Fruit fly (Drosophila melanogaster) whole organism, wandering third instar larva: ENCODE results near the gene RpL34a.

Experiments used
- CG32264 ChIP-seq: fragments of 200-800 bp; sonication (Bioruptor generic); optimal IDR thresholded peaks from 2 replicates; lab custom pipeline; 2016; ENCODE audit warnings: missing biosample characterization, missing genetic modification characterization
- CG9705 ChIP-seq: fragments of 200-800 bp; sonication (Bioruptor generic); optimal IDR thresholded peaks from 2 replicates; lab custom pipeline; 2018; ENCODE audit warnings: missing biosample characterization, mild to moderate bottlenecking, missing genetic modification characterization
- CrebA ChIP-seq: fragments of 200-800 bp; sonication (Bioruptor generic); optimal IDR thresholded peaks from 2 replicates; lab custom pipeline; 2016; ENCODE audit warnings: missing biosample characterization, mild to moderate bottlenecking, missing genetic modification characterization, borderline replicate concordance
- Dfd ChIP-seq: fragments of >200 bp; optimal IDR thresholded peaks from 2 replicates; lab custom pipeline; 2017; ENCODE audit warnings: missing biosample characterization, missing genetic modification characterization
- Dif ChIP-seq: fragments of 200-275, 200-300 bp; sonication (Bioruptor generic); optimal IDR thresholded peaks from 2 replicates; lab custom pipeline; 2018; ENCODE audit warnings: missing biosample characterization, missing genetic modification characterization; ENCODE audit not compliant: partially characterized antibody
- GATAd ChIP-seq: sonication (Bioruptor generic); optimal IDR thresholded peaks from 2 replicates; lab custom pipeline; 2016; ENCODE audit warnings: missing biosample characterization, missing genetic modification characterization
- HLH106 ChIP-seq: fragments of 200-800 bp; optimal IDR thresholded peaks from 3 replicates; lab custom pipeline; 2019; ENCODE audit warnings: missing biosample characterization, mild to moderate bottlenecking, missing genetic modification characterization, moderate library complexity
- Hnf4 ChIP-seq: fragments of 200-800 bp; sonication (Bioruptor generic); optimal IDR thresholded peaks from 2 replicates; lab custom pipeline; 2016; ENCODE audit warnings: missing biosample characterization, mild to moderate bottlenecking, missing genetic modification characterization
- Hr78 ChIP-seq: fragments of >200 bp; optimal IDR thresholded peaks from 2 replicates; lab custom pipeline; 2017; ENCODE audit warnings: missing biosample characterization, missing genetic modification characterization
- Hr83 ChIP-seq: fragments of 200-300 bp; sonication (Bioruptor generic); optimal IDR thresholded peaks from 2 replicates; lab custom pipeline; 2016; ENCODE audit warnings: missing biosample characterization, mild to moderate bottlenecking, missing genetic modification characterization, moderate library complexity; ENCODE audit not compliant: poor library complexity, severe bottlenecking
- Jra ChIP-seq: sonication (Bioruptor generic); optimal IDR thresholded peaks from 2 replicates; lab custom pipeline; 2016; ENCODE audit warnings: missing biosample characterization, missing genetic modification characterization
- Myc ChIP-seq: fragments of >200 bp; optimal IDR thresholded peaks from 2 replicates; lab custom pipeline; 2017
- OdsH ChIP-seq: fragments of 200-800 bp; sonication (Bioruptor generic); optimal IDR thresholded peaks from 2 replicates; lab custom pipeline; 2016; ENCODE audit warnings: missing biosample characterization, mild to moderate bottlenecking, missing genetic modification characterization
- Rel ChIP-seq, 2 experiments: fragments of 200-800 bp; sonication (Bioruptor generic) in 1 of 2; optimal IDR thresholded peaks; 2 replicates in 1 of 2; 3 replicates in 1 of 2; lab custom pipeline; 2016 to 2019; ENCODE audit warnings: mild to moderate bottlenecking in 2 of 2, missing biosample characterization in 2 of 2, missing genetic modification characterization in 2 of 2, moderate library complexity in 1 of 2
- Sp1 ChIP-seq: fragments of 200-800 bp; sonication (Bioruptor generic); optimal IDR thresholded peaks from 3 replicates; lab custom pipeline; 2019; ENCODE audit warnings: missing biosample characterization, mild to moderate bottlenecking, missing genetic modification characterization, moderate library complexity
- br ChIP-seq: fragments of 200-800 bp; sonication (Bioruptor generic); optimal IDR thresholded peaks from 2 replicates; lab custom pipeline; 2016; ENCODE audit warnings: missing biosample characterization, missing genetic modification characterization
- brk ChIP-seq: fragments of 200-800 bp; sonication (Bioruptor generic); optimal IDR thresholded peaks from 2 replicates; lab custom pipeline; 2016; ENCODE audit warnings: missing biosample characterization, mild to moderate bottlenecking, missing genetic modification characterization
- dl ChIP-seq, 2 experiments: fragments of 175-275, 200-275 bp in 1 of 2; fragments of 200-275 bp in 1 of 2; sonication (Bioruptor generic); optimal IDR thresholded peaks; lab custom pipeline; 2018; ENCODE audit warnings: mild to moderate bottlenecking in 2 of 2, missing biosample characterization in 2 of 2, missing genetic modification characterization in 2 of 2, moderate library complexity in 2 of 2; ENCODE audit not compliant: partially characterized antibody in 2 of 2, insufficient read depth in 1 of 2
- dmrt93B ChIP-seq: fragments of 200-800 bp; sonication (Bioruptor generic); optimal IDR thresholded peaks from 2 replicates; lab custom pipeline; 2018; ENCODE audit warnings: missing biosample characterization, mild to moderate bottlenecking, missing genetic modification characterization
- dsf ChIP-seq: sonication (Bioruptor generic); optimal IDR thresholded peaks from 2 replicates; lab custom pipeline; 2016; ENCODE audit warnings: missing biosample characterization, missing genetic modification characterization, borderline replicate concordance
- ey ChIP-seq: fragments of 200-800 bp; sonication (Bioruptor generic); optimal IDR thresholded peaks from 2 replicates; lab custom pipeline; 2016; ENCODE audit warnings: missing biosample characterization, missing genetic modification characterization
- foxo ChIP-seq, 2 experiments: fragments of 200-800 bp; sonication (Bioruptor generic); optimal IDR thresholded peaks; 2 replicates in 1 of 2; 3 replicates in 1 of 2; lab custom pipeline; 2016 to 2017; ENCODE audit warnings: missing biosample characterization in 2 of 2, missing genetic modification characterization in 2 of 2
- fru ChIP-seq: fragments of 200-800 bp; sonication (Bioruptor generic); optimal IDR thresholded peaks from 3 replicates; lab custom pipeline; 2016; ENCODE audit warnings: missing biosample characterization, mild to moderate bottlenecking, missing genetic modification characterization
- h ChIP-seq: fragments of 200-800 bp; sonication (Bioruptor generic); optimal IDR thresholded peaks from 3 replicates; lab custom pipeline; 2016; ENCODE audit warnings: missing biosample characterization, mild to moderate bottlenecking, missing genetic modification characterization
- jim ChIP-seq: fragments of 175-275, 200-325 bp; sonication (Bioruptor generic); optimal IDR thresholded peaks from 2 replicates; lab custom pipeline; 2016; ENCODE audit warnings: missing biosample characterization, mild to moderate bottlenecking, missing genetic modification characterization
- lola ChIP-seq: fragments of >200 bp; optimal IDR thresholded peaks from 2 replicates; lab custom pipeline; 2017; ENCODE audit warnings: missing biosample characterization, missing genetic modification characterization
- pan ChIP-seq: fragments of >200 bp; optimal IDR thresholded peaks from 2 replicates; lab custom pipeline; 2017
- psq ChIP-seq: fragments of 200-800 bp; sonication (Bioruptor generic); optimal IDR thresholded peaks from 3 replicates; lab custom pipeline; 2017; ENCODE audit warnings: missing biosample characterization, mild to moderate bottlenecking, missing genetic modification characterization, moderate library complexity
- rgr ChIP-seq: fragments of 200-800 bp; sonication (Bioruptor generic); optimal IDR thresholded peaks from 3 replicates; lab custom pipeline; 2016; ENCODE audit warnings: missing biosample characterization, mild to moderate bottlenecking, missing genetic modification characterization
- sage ChIP-seq: fragments of 200-800 bp; sonication (Bioruptor generic); optimal IDR thresholded peaks from 2 replicates; lab custom pipeline; 2016; ENCODE audit warnings: missing biosample characterization, mild to moderate bottlenecking, missing genetic modification characterization
- sv ChIP-seq: fragments of 200-800 bp; sonication (Bioruptor generic); optimal IDR thresholded peaks from 3 replicates; lab custom pipeline; 2016; ENCODE audit warnings: missing biosample characterization, missing genetic modification characterization
- woc ChIP-seq: sonication (Bioruptor generic); optimal IDR thresholded peaks from 2 replicates; lab custom pipeline; 2016; ENCODE audit warnings: missing biosample characterization, mild to moderate bottlenecking, missing genetic modification characterization

The RpL34a gene

dm6 chr3R:26096192-26096591, 37.1 kb upstream of the RpL34a start:
- TF ChIP-seq Hr78 (GFP tag; lab: Kevin White, UChicago), result no peak
- TF ChIP-seq Dfd, result peak; percentile 96
- TF ChIP-seq HLH106 (tag; lab: Kevin White, UChicago), result no peak
- TF ChIP-seq CG9705 (GFP tag; lab: Kevin White, UChicago), result no peak
- TF ChIP-seq, all 38 proteins: peak for 1

dm6 chr3R:26095551-26095950, 36.5 kb upstream of the RpL34a start:
- no peak for TF ChIP-seq sage (GFP tag; lab: Kevin White, UChicago)
- TF ChIP-seq brk (GFP tag; lab: Kevin White, UChicago), result no peak
- no peak for TF ChIP-seq Jra
- no peak for TF ChIP-seq lola (GFP tag; lab: Kevin White, UChicago)
- TF ChIP-seq Rel (GFP tag; optimal IDR thresholded peaks at IDR 0.05; lab: Kevin White, UChicago), result no peak
- TF ChIP-seq Rel (tag; optimal IDR thresholded peaks at IDR 0.05; lab: Kevin White, UChicago), result no peak
- no peak for TF ChIP-seq ey (GFP tag; lab: Kevin White, UChicago)
- TF ChIP-seq Dfd, result no peak
- TF ChIP-seq dmrt93B (GFP tag; lab: Kevin White, UChicago), result no peak
- TF ChIP-seq h (GFP tag; lab: Kevin White, UChicago), result no peak
- TF ChIP-seq GATAd (GFP tag; lab: Kevin White, UChicago), result no peak
- no peak for TF ChIP-seq sv
- no peak for TF ChIP-seq rgr (GFP tag; lab: Kevin White, UChicago)
- no peak for TF ChIP-seq jim (GFP tag; lab: Kevin White, UChicago)

- peak; percentile 69 for TF ChIP-seq fru
- no peak for TF ChIP-seq pan (lab: Kevin White, UChicago)
- TF ChIP-seq dsf (GFP tag; lab: Kevin White, UChicago), result no peak
- no peak for TF ChIP-seq CrebA (GFP tag; lab: Kevin White, UChicago)
- no peak for TF ChIP-seq sv
- TF ChIP-seq Sp1 (GFP tag; lab: Kevin White, UChicago), result peak; percentile 75
- no peak for TF ChIP-seq CG32264 (GFP tag; lab: Kevin White, UChicago)
- peak; percentile 64 for TF ChIP-seq rgr (GFP tag; lab: Kevin White, UChicago)
- peak; percentile 76 for TF ChIP-seq HLH106 (tag; lab: Kevin White, UChicago)
- TF ChIP-seq dl (GFP tag; optimal IDR thresholded peaks at IDR 0.05; lab: Kevin White, UChicago; ENCODE audit: insufficient read depth in 1 of 2, partially characterized antibody in 2 of 2), result no peak
- peak; percentile 3 for TF ChIP-seq Rel (GFP tag; optimal IDR thresholded peaks at IDR 0.05; lab: Kevin White, UChicago)
- no peak for TF ChIP-seq Rel (tag; optimal IDR thresholded peaks at IDR 0.05; lab: Kevin White, UChicago)
- TF ChIP-seq h (GFP tag; lab: Kevin White, UChicago), result peak; percentile 79
- TF ChIP-seq Hr83 (GFP tag; lab: Kevin White, UChicago), result no peak
- peak; percentile 61 for TF ChIP-seq brk (GFP tag; lab: Kevin White, UChicago)
- TF ChIP-seq CG9705 (GFP tag; lab: Kevin White, UChicago), result peak; percentile 8
- no peak for TF ChIP-seq Dfd
- peak; percentile 60 for TF ChIP-seq OdsH (GFP tag; lab: Kevin White, UChicago)
- peak; percentile 40 for TF ChIP-seq Hnf4 (GFP tag; lab: Kevin White, UChicago)
- no peak for TF ChIP-seq Myc (lab: Kevin White, UChicago)
- TF ChIP-seq sage (GFP tag; lab: Kevin White, UChicago), result peak; percentile 33
- peak in 1 of 2 experiments; percentile 78 for TF ChIP-seq foxo (GFP tag; optimal IDR thresholded peaks at IDR 0.05; lab: Kevin White, UChicago)
- TF ChIP-seq ey (GFP tag; lab: Kevin White, UChicago), result peak; percentile 47
- peak; percentile 43 for TF ChIP-seq dmrt93B (GFP tag; lab: Kevin White, UChicago)
- peak; percentile 29 for TF ChIP-seq Jra
- peak; percentile 54 for TF ChIP-seq psq
- peak; percentile 62 for TF ChIP-seq br (GFP tag; lab: Kevin White, UChicago)
- peak; percentile 8 for TF ChIP-seq woc (GFP tag; lab: Kevin White, UChicago)
- no peak for TF ChIP-seq lola (GFP tag; lab: Kevin White, UChicago)
- TF ChIP-seq Dif (GFP tag; lab: Kevin White, UChicago), result no peak
- TF ChIP-seq Hr78 (GFP tag; lab: Kevin White, UChicago), result no peak
- TF ChIP-seq, all 38 proteins: peak for 18
Observed at dm6 chr3R:26081380-26081991, 22.4 kb upstream of the RpL34a start.
